Fruit fly (Drosophila melanogaster): ENCODE data around the gene Sfp84E.

The Sfp84E gene

dm6 chr3R:7962778-7963494, 17.2 kb downstream of the Sfp84E start (continued):
- TF ChIP-seq sob (GFP tag; IDR thresholded peaks at IDR 0.05): no peak
- no peak for TF ChIP-seq gro (GFP tag; optimal IDR thresholded peaks at IDR 0.05)
- TF ChIP-seq Med (GFP tag): peak; percentile 61
- TF ChIP-seq fu2 (GFP tag; optimal IDR thresholded peaks at IDR 0.05): no peak
- TF ChIP-seq Opbp (GFP tag; IDR thresholded peaks at IDR 0.05; ENCODE audit: partially characterized antibody): 0 out of 3 replicates have a peak, but pooled peaks have one; percentile 47
- TF ChIP-seq sug (tag; optimal IDR thresholded peaks at IDR 0.05): no peak
- no peak for TF ChIP-seq CG12155 (GFP tag; optimal IDR thresholded peaks at IDR 0.05)
- no peak for TF ChIP-seq jigr1 (GFP tag; IDR thresholded peaks at IDR 0.05)
- TF ChIP-seq CG8388 (GFP tag; optimal IDR thresholded peaks at IDR 0.05): peak; percentile 53
- no peak for TF ChIP-seq nerfin-2 (GFP tag; IDR thresholded peaks at IDR 0.05; ENCODE audit: partially characterized antibody)
- TF ChIP-seq CG14667 (GFP tag; IDR thresholded peaks at IDR 0.05): peak; percentile 25; the same call in 1 of the 2 replicates
- TF ChIP-seq pho (GFP tag; optimal IDR thresholded peaks at IDR 0.05): no peak
- peak; percentile 32 for TF ChIP-seq Blimp-1 (GFP tag; optimal IDR thresholded peaks at IDR 0.05)
- TF ChIP-seq Eip74EF (GFP tag; optimal IDR thresholded peaks at IDR 0.05): no peak
- no peak for TF ChIP-seq pan (optimal IDR thresholded peaks at IDR 0.05)
- no peak for TF ChIP-seq pan (GFP tag; optimal IDR thresholded peaks at IDR 0.05 in 1 of 2, IDR thresholded peaks at IDR 0.05 in 1 of 2)
- TF ChIP-seq CG18262 (tag; optimal IDR thresholded peaks at IDR 0.05): peak; percentile 92
- TF ChIP-seq CG18764 (GFP tag; optimal IDR thresholded peaks at IDR 0.05): no peak
- no peak for TF ChIP-seq gcm (GFP tag; optimal IDR thresholded peaks at IDR 0.05)
- TF ChIP-seq otp (GFP tag; IDR thresholded peaks at IDR 0.05): no peak
- TF ChIP-seq CG4424 (GFP tag; optimal IDR thresholded peaks at IDR 0.05): peak; percentile 76
- no peak for TF ChIP-seq CG33213 (GFP tag; optimal IDR thresholded peaks at IDR 0.05)
- no peak for TF ChIP-seq CG2678 (tag; optimal IDR thresholded peaks at IDR 0.05)
- TF ChIP-seq HLH54F (GFP tag; optimal IDR thresholded peaks at IDR 0.05): no peak
- TF ChIP-seq Dek (tag; optimal IDR thresholded peaks at IDR 0.05): no peak
- TF ChIP-seq CG3407 (GFP tag; optimal IDR thresholded peaks at IDR 0.05): peak; percentile 63
- TF ChIP-seq BtbVII (GFP tag; optimal IDR thresholded peaks at IDR 0.05): no peak
- no peak for TF ChIP-seq CG15073 (GFP tag; optimal IDR thresholded peaks at IDR 0.05)
- TF ChIP-seq CG17912 (GFP tag; optimal IDR thresholded peaks at IDR 0.05): no peak
- no peak for TF ChIP-seq ems (GFP tag; optimal IDR thresholded peaks at IDR 0.05)
- TF ChIP-seq CG14965 (GFP tag; optimal IDR thresholded peaks at IDR 0.05; ENCODE audit: borderline replicate concordance): no peak
- TF ChIP-seq eyg (GFP tag; optimal IDR thresholded peaks at IDR 0.05): no peak
- no peak for TF ChIP-seq CG2889 (GFP tag; IDR thresholded peaks at IDR 0.05)
- TF ChIP-seq esg (GFP tag; conservative IDR thresholded peaks at IDR 0.05): no peak
- TF ChIP-seq CG13894 (tag; optimal IDR thresholded peaks at IDR 0.05): no peak
- no peak for TF ChIP-seq CG2120 (GFP tag; optimal IDR thresholded peaks at IDR 0.05)
- TF ChIP-seq CG10431 (GFP tag; optimal IDR thresholded peaks at IDR 0.05): peak; percentile 47
- peak; percentile 29 for TF ChIP-seq Hsf (GFP tag; optimal IDR thresholded peaks at IDR 0.05)
- TF ChIP-seq aop (GFP tag; IDR thresholded peaks at IDR 0.05): peak; percentile 74
- no peak for TF ChIP-seq grn (GFP tag; optimal IDR thresholded peaks at IDR 0.05)
- TF ChIP-seq dmrt11E (tag; optimal IDR thresholded peaks at IDR 0.05): peak; percentile 84
- peak; percentile 40 for TF ChIP-seq CG10209 (GFP tag; optimal IDR thresholded peaks at IDR 0.05)
- TF ChIP-seq trh (GFP tag; optimal IDR thresholded peaks at IDR 0.05): no peak
- TF ChIP-seq sd (tag; optimal IDR thresholded peaks at IDR 0.05): no peak
- TF ChIP-seq Deaf1 (tag; optimal IDR thresholded peaks at IDR 0.05): no peak
- TF ChIP-seq cato (GFP tag; optimal IDR thresholded peaks at IDR 0.05; ENCODE audit: borderline replicate concordance): peak; percentile 42
- TF ChIP-seq Fer2 (tag; optimal IDR thresholded peaks at IDR 0.05): no peak
- no peak for TF ChIP-seq CrebB (tag; optimal IDR thresholded peaks at IDR 0.05)
- TF ChIP-seq CG16779 (GFP tag; IDR thresholded peaks at IDR 0.05): no peak
- TF ChIP-seq knrl (GFP tag; IDR thresholded peaks at IDR 0.05; ENCODE audit: partially characterized antibody): no peak
